Fruit fly (Drosophila melanogaster) whole organism, prepupa: ENCODE results near the gene CG7182.

Experiments
- CG10631 ChIP-seq: fragments of 200-800 bp; sonication (Bioruptor generic); optimal IDR thresholded peaks from 2 replicates; lab custom pipeline; 2016; ENCODE audit warnings: missing biosample characterization, missing genetic modification characterization
- CG10669 ChIP-seq: fragments of 200-800 bp; sonication (Bioruptor generic); optimal IDR thresholded peaks from 3 replicates; lab custom pipeline; 2018; ENCODE audit warnings: missing biosample characterization, mild to moderate bottlenecking, missing genetic modification characterization, moderate library complexity
- CG11294 ChIP-seq: fragments of 200-800 bp; sonication (Bioruptor generic); IDR thresholded peaks from 2 replicates; pipeline ENCODE4 v1.3.6; 2022; ENCODE audit warnings: missing biosample characterization, missing genetic modification characterization
- CG11762 ChIP-seq: fragments of 200-800 bp; sonication (Bioruptor generic); optimal IDR thresholded peaks from 3 replicates; lab custom pipeline; 2016; ENCODE audit warnings: missing biosample characterization, missing genetic modification characterization; ENCODE audit not compliant: insufficient read depth
- CG11902 ChIP-seq: fragments of 200-800 bp; sonication (Bioruptor generic); optimal IDR thresholded peaks from 3 replicates; lab custom pipeline; 2016; ENCODE audit warnings: missing biosample characterization, missing genetic modification characterization
- CG15336 ChIP-seq: fragments of 200-800 bp; sonication (Bioruptor generic); IDR thresholded peaks from 2 replicates; pipeline ENCODE4 v1.3.6; 2022; ENCODE audit warnings: missing biosample characterization, missing genetic modification characterization
- CG1621 ChIP-seq: fragments of 200-800 bp; sonication (Bioruptor generic); optimal IDR thresholded peaks from 3 replicates; lab custom pipeline; 2018; ENCODE audit warnings: missing biosample characterization, mild to moderate bottlenecking, missing genetic modification characterization
- CG16779 ChIP-seq: fragments of 200-800 bp; sonication (Bioruptor generic); optimal IDR thresholded peaks from 3 replicates; lab custom pipeline; 2017; ENCODE audit warnings: missing biosample characterization, mild to moderate bottlenecking, missing genetic modification characterization
- CG3032 ChIP-seq: fragments of 200-800 bp; optimal IDR thresholded peaks from 2 replicates; lab custom pipeline; 2019; ENCODE audit warnings: missing biosample characterization, mild to moderate bottlenecking, missing genetic modification characterization, moderate library complexity
- CG31627 ChIP-seq: fragments of 200-800 bp; sonication (Bioruptor generic); optimal IDR thresholded peaks from 3 replicates; lab custom pipeline; 2016; ENCODE audit warnings: missing biosample characterization, missing genetic modification characterization
- CG32006 ChIP-seq: fragments of 200-800 bp; sonication (Bioruptor generic); optimal IDR thresholded peaks from 3 replicates; lab custom pipeline; 2017; ENCODE audit warnings: missing biosample characterization, mild to moderate bottlenecking, missing genetic modification characterization
- CG3919 ChIP-seq: fragments of 200-800 bp; sonication (Bioruptor generic); optimal IDR thresholded peaks from 3 replicates; lab custom pipeline; 2016; ENCODE audit warnings: missing biosample characterization, missing genetic modification characterization
- CG4318 ChIP-seq: fragments of 200-800 bp; sonication (Bioruptor generic); optimal IDR thresholded peaks from 3 replicates; lab custom pipeline; 2017; ENCODE audit warnings: missing biosample characterization, mild to moderate bottlenecking, missing genetic modification characterization
- CG6163 ChIP-seq: fragments of 200-800 bp; sonication (Bioruptor generic); IDR thresholded peaks from 3 replicates; pipeline ENCODE4 v1.3.6; 2022; ENCODE audit warnings: missing biosample characterization, missing genetic modification characterization
- CG6276 ChIP-seq: fragments of 200-800 bp; sonication (Bioruptor generic); optimal IDR thresholded peaks from 2 replicates; lab custom pipeline; 2017; ENCODE audit warnings: missing biosample characterization, mild to moderate bottlenecking, missing genetic modification characterization
- CG6808 ChIP-seq: fragments of 200-800 bp; sonication (Bioruptor generic); optimal IDR thresholded peaks from 3 replicates; lab custom pipeline; 2017; ENCODE audit warnings: missing biosample characterization, missing genetic modification characterization, mild to moderate bottlenecking, moderate library complexity, missing genetic modification reagents
- CG7368 ChIP-seq: fragments of 200-800 bp; sonication (Bioruptor generic); optimal IDR thresholded peaks from 3 replicates; lab custom pipeline; 2016; ENCODE audit warnings: missing biosample characterization, missing genetic modification characterization
- CG8119 ChIP-seq: fragments of 200-800 bp; sonication (Bioruptor generic); IDR thresholded peaks from 3 replicates; pipeline ENCODE4 v1.3.6; 2022; ENCODE audit warnings: missing biosample characterization, missing genetic modification characterization
- CG8319 ChIP-seq: fragments of 200-800 bp; sonication (Bioruptor generic); optimal IDR thresholded peaks from 3 replicates; lab custom pipeline; 2016; ENCODE audit warnings: missing biosample characterization, missing genetic modification characterization
- CG8632 ChIP-seq: fragments of 200-800 bp; sonication (Bioruptor generic); optimal IDR thresholded peaks from 3 replicates; lab custom pipeline; 2016; ENCODE audit warnings: missing biosample characterization, missing genetic modification characterization
- Eip78C ChIP-seq: fragments of 200-800 bp; sonication (Bioruptor generic); peaks from one replicate; lab custom pipeline; 2016; ENCODE audit warnings: missing biosample characterization, missing genetic modification characterization
- Eip93F ChIP-seq: fragments of 200-800 bp; sonication (Bioruptor generic); optimal IDR thresholded peaks from 2 replicates; lab custom pipeline; 2016; ENCODE audit warnings: missing biosample characterization, mild to moderate bottlenecking, missing genetic modification characterization
- Hr38 ChIP-seq: sonication (Bioruptor generic); optimal IDR thresholded peaks from 2 replicates; lab custom pipeline; 2016; ENCODE audit warnings: missing biosample characterization, missing genetic modification characterization
- Hr39 ChIP-seq: fragments of 200-800 bp; sonication (Bioruptor generic); optimal IDR thresholded peaks from 2 replicates; lab custom pipeline; 2016; ENCODE audit warnings: missing biosample characterization, missing genetic modification characterization
- Hr4 ChIP-seq: fragments of 200-800 bp; sonication (Bioruptor generic); optimal IDR thresholded peaks from 3 replicates; lab custom pipeline; 2016; ENCODE audit warnings: missing biosample characterization, missing genetic modification characterization
- Met ChIP-seq: fragments of 200-800 bp; sonication (Bioruptor generic); optimal IDR thresholded peaks from 3 replicates; lab custom pipeline; 2016; ENCODE audit warnings: missing biosample characterization, missing genetic modification characterization
- OdsH ChIP-seq: fragments of 200-800 bp; sonication (Bioruptor generic); optimal IDR thresholded peaks from 3 replicates; lab custom pipeline; 2016; ENCODE audit warnings: missing biosample characterization, missing genetic modification characterization
- Sox15 ChIP-seq: fragments of 200-800 bp; sonication (Bioruptor generic); optimal IDR thresholded peaks from 3 replicates; lab custom pipeline; 2016; ENCODE audit warnings: missing biosample characterization, missing genetic modification characterization
- achi ChIP-seq: fragments of 200-800 bp; sonication (Bioruptor generic); optimal IDR thresholded peaks from 3 replicates; lab custom pipeline; 2016; ENCODE audit warnings: missing biosample characterization, missing genetic modification characterization
- acj6 ChIP-seq: fragments of 200-800 bp; sonication (Bioruptor generic); optimal IDR thresholded peaks from 3 replicates; lab custom pipeline; 2016; ENCODE audit warnings: missing biosample characterization, missing genetic modification characterization
- cyc ChIP-seq: fragments of 200-800 bp; sonication (Bioruptor generic); optimal IDR thresholded peaks from 3 replicates; lab custom pipeline; 2016; ENCODE audit warnings: missing biosample characterization, missing genetic modification characterization
- dsx ChIP-seq: fragments of 200-800 bp; optimal IDR thresholded peaks from 3 replicates; lab custom pipeline; 2019; ENCODE audit warnings: missing biosample characterization, mild to moderate bottlenecking, missing genetic modification characterization, moderate library complexity; ENCODE audit not compliant: poor library complexity, severe bottlenecking
- eg ChIP-seq: fragments of 200-800 bp; sonication (Bioruptor generic); IDR thresholded peaks from 3 replicates; pipeline ENCODE4 v1.3.6; 2022; ENCODE audit warnings: missing biosample characterization, missing genetic modification characterization
- esn ChIP-seq: fragments of 200-800 bp; sonication (Bioruptor generic); optimal IDR thresholded peaks from 2 replicates; lab custom pipeline; 2016; ENCODE audit warnings: missing biosample characterization, mild to moderate bottlenecking, missing genetic modification characterization, moderate library complexity
- fd59A ChIP-seq: fragments of 200-800 bp; sonication (Bioruptor generic); optimal IDR thresholded peaks from 2 replicates; lab custom pipeline; 2017; ENCODE audit warnings: missing biosample characterization, mild to moderate bottlenecking, missing genetic modification characterization, missing genetic modification reagents
- fkh ChIP-seq: fragments of 200-800 bp; sonication (Bioruptor generic); optimal IDR thresholded peaks from 3 replicates; lab custom pipeline; 2017; ENCODE audit warnings: missing biosample characterization, mild to moderate bottlenecking, missing genetic modification characterization, moderate library complexity
- lz ChIP-seq: fragments of 200-800 bp; sonication (Bioruptor generic); optimal IDR thresholded peaks from 3 replicates; lab custom pipeline; 2016; ENCODE audit warnings: missing biosample characterization, missing genetic modification characterization
- net ChIP-seq: fragments of 200-800 bp; sonication (Bioruptor generic); optimal IDR thresholded peaks from 3 replicates; lab custom pipeline; 2016; ENCODE audit warnings: missing biosample characterization, missing genetic modification characterization
- salr ChIP-seq, 2 experiments: fragments of 200-800 bp; sonication (Bioruptor generic); optimal IDR thresholded peaks; 3 replicates each; lab custom pipeline; 2016 to 2018; ENCODE audit warnings: missing biosample characterization in 2 of 2, missing genetic modification characterization in 2 of 2, mild to moderate bottlenecking in 1 of 2
- spab ChIP-seq: fragments of 200-800 bp; sonication (Bioruptor generic); optimal IDR thresholded peaks from 2 replicates; lab custom pipeline; 2017; ENCODE audit warnings: missing biosample characterization, mild to moderate bottlenecking, missing genetic modification characterization, missing genetic modification reagents
- svp ChIP-seq: fragments of 200-800 bp; sonication (Bioruptor generic); peaks from one replicate; lab custom pipeline; 2016; ENCODE audit warnings: missing biosample characterization, missing genetic modification characterization
- topi ChIP-seq: fragments of 200-800 bp; sonication (Bioruptor generic); optimal IDR thresholded peaks from 3 replicates; lab custom pipeline; 2016; ENCODE audit warnings: missing biosample characterization, missing genetic modification characterization
- vri ChIP-seq: fragments of 200-800 bp; sonication (Bioruptor generic); optimal IDR thresholded peaks from 3 replicates; lab custom pipeline; 2016; ENCODE audit warnings: missing biosample characterization, mild to moderate bottlenecking, missing genetic modification characterization

The CG7182 gene

dm6 chr3L:8358776-8359455 lies 12.7 kb upstream of the CG7182 start:
- peak; percentile 36 for TF ChIP-seq Eip78C (GFP tag; lab: Kevin White, UChicago)
- TF ChIP-seq CG6808 (GFP tag; lab: Kevin White, UChicago): no peak
- TF ChIP-seq CG32006 (GFP tag; lab: Kevin White, UChicago): no peak
- no peak for TF ChIP-seq CG3919
- TF ChIP-seq topi (GFP tag; lab: Kevin White, UChicago): no peak
- TF ChIP-seq CG11762: no peak
- peak; percentile 84 for TF ChIP-seq achi (GFP tag; lab: Kevin White, UChicago)
- TF ChIP-seq fkh: peak; percentile 62
- TF ChIP-seq vri: peak; percentile 87
- TF ChIP-seq OdsH (GFP tag; lab: Kevin White, UChicago): no peak

dm6 chr3L:8358138-8358537 lies 12.0 kb upstream of the CG7182 start:
- TF ChIP-seq lz (GFP tag; lab: Kevin White, UChicago) (no peak), net (GFP tag; lab: Kevin White, UChicago) (no peak), OdsH (GFP tag; lab: Kevin White, UChicago) (no peak), Eip78C (GFP tag; lab: Kevin White, UChicago) (no peak), Hr38 (GFP tag; lab: Kevin White, UChicago) (no peak), fkh (no peak), Met (GFP tag; lab: Kevin White, UChicago) (no peak), CG16779 (tag; lab: Kevin White, UChicago) (peak; percentile 39), CG6808 (GFP tag; lab: Kevin White, UChicago) (peak; percentile 68), CG10669 (no peak), Hr39 (GFP tag; lab: Kevin White, UChicago) (peak; percentile 22), Eip93F (no peak), CG1621 (no peak), CG8319 (GFP tag; lab: Kevin White, UChicago) (peak; percentile 16), CG8119 (GFP tag; lab: Robert Waterston, UW) (peak; percentile 53; the same call in 1 of the 3 replicates), eg (GFP tag; lab: Robert Waterston, UW) (peak; percentile 52; the same call in 1 of the 3 replicates), dsx (GFP tag; lab: Kevin White, UChicago) (no peak), CG8632 (GFP tag; lab: Kevin White, UChicago) (no peak), CG6163 (GFP tag; lab: Robert Waterston, UW) (0 out of 3 replicates have a peak, but pooled peaks have one; percentile 37), CG11762 (peak; percentile 38), spab (GFP tag; lab: Kevin White, UChicago) (peak; percentile 48), CG15336 (GFP tag; lab: Robert Waterston, UW) (peak; percentile 60), CG7368 (GFP tag; lab: Kevin White, UChicago) (peak; percentile 24), Sox15 (GFP tag; lab: Kevin White, UChicago) (no peak), acj6 (GFP tag; lab: Kevin White, UChicago) (no peak), CG6276 (GFP tag; lab: Kevin White, UChicago) (no peak), esn (peak; percentile 62), cyc (GFP tag; lab: Kevin White, UChicago) (peak; percentile 36), CG4318 (no peak), svp (GFP tag; lab: Kevin White, UChicago) (peak; percentile 83), CG11902 (peak; percentile 4), CG10631 (GFP tag; lab: Kevin White, UChicago) (no peak), CG31627 (GFP tag; lab: Kevin White, UChicago) (peak; percentile 11), fd59A (GFP tag; lab: Kevin White, UChicago) (peak; percentile 32), salr (GFP tag; optimal IDR thresholded peaks at IDR 0.05; lab: Kevin White, UChicago) (no peak), vri (no peak), CG11294 (GFP tag; lab: Robert Waterston, UW) (no peak), CG3032 (tag; lab: Kevin White, UChicago) (no peak), Hr4 (no peak)
- TF ChIP-seq, all 60 proteins: peak for 17
